Worm (Caenorhabditis elegans): ENCODE data around the gene F53C11.5.

Gene F53C11.5

ce11 chrV:13789362-13789761 is 2.0 kb downstream of the F53C11.5 start (continued):
- no peak for TF ChIP-seq ets-4 (GFP tag; optimal IDR thresholded peaks at IDR 0.05)
- no peak for TF ChIP-seq bed-1 (GFP tag; IDR thresholded peaks at IDR 0.05)
- no peak for TF ChIP-seq B0019.2 (GFP tag; conservative IDR thresholded peaks at IDR 0.05)
- TF ChIP-seq F39B2.1 (GFP tag; IDR thresholded peaks at IDR 0.05): no peak
- TF ChIP-seq mcd-1 (GFP tag; IDR thresholded peaks at IDR 0.05): peak; percentile 79
- TF ChIP-seq C17E4.6 (GFP tag; IDR thresholded peaks at IDR 0.05): no peak
- peak; percentile 51 for TF ChIP-seq lin-54 (GFP tag; optimal IDR thresholded peaks at IDR 0.05)
- no peak for TF ChIP-seq ztf-26 (tag; optimal IDR thresholded peaks at IDR 0.05)
- no peak for TF ChIP-seq madf-3 (GFP tag; IDR thresholded peaks at IDR 0.05)
- peak; percentile 79 for TF ChIP-seq dox-1 (GFP tag; IDR thresholded peaks at IDR 0.05)
- TF ChIP-seq Y53G8AR.9 (GFP tag; conservative IDR thresholded peaks at IDR 0.05): no peak
- TF ChIP-seq ztf-6 (GFP tag; IDR thresholded peaks at IDR 0.05): no peak
- TF ChIP-seq zim-3 (tag; optimal IDR thresholded peaks at IDR 0.05): no peak
- TF ChIP-seq lir-1 (GFP tag; conservative IDR thresholded peaks at IDR 0.05): no peak
- no peak for TF ChIP-seq hlh-12 (tag; optimal IDR thresholded peaks at IDR 0.05)
- TF ChIP-seq lin-35 (GFP tag; optimal IDR thresholded peaks at IDR 0.05): peak in 1 of 3 experiments; percentile 56
- no peak for TF ChIP-seq B0261.1 (tag; optimal IDR thresholded peaks at IDR 0.05)
- TF ChIP-seq sdz-38 (tag; optimal IDR thresholded peaks at IDR 0.05): no peak
- TF ChIP-seq lag-1 (GFP tag; IDR thresholded peaks at IDR 0.05): no peak
- peak; percentile 39; the same call in 1 of the 2 replicates for TF ChIP-seq B0336.3 (GFP tag; IDR thresholded peaks at IDR 0.05)
- no peak for TF ChIP-seq egl-18 (GFP tag; IDR thresholded peaks at IDR 0.05)
- TF ChIP-seq nhr-27 (tag; optimal IDR thresholded peaks at IDR 0.05): no peak
- no peak for TF ChIP-seq dpff-1 (tag; optimal IDR thresholded peaks at IDR 0.05)
- no peak for TF ChIP-seq akir-1 (GFP tag; optimal IDR thresholded peaks at IDR 0.05)
- TF ChIP-seq rpc-1 (optimal IDR thresholded peaks at IDR 0.05): no peak
- no peak for TF ChIP-seq rpc-1 (tag; optimal IDR thresholded peaks at IDR 0.05)
- no peak for TF ChIP-seq nfya-2 (GFP tag; IDR thresholded peaks at IDR 0.05)
- TF ChIP-seq ceh-58 (GFP tag; IDR thresholded peaks at IDR 0.05): no peak
- TF ChIP-seq repo-1 (tag; optimal IDR thresholded peaks at IDR 0.05): no peak
- no peak for TF ChIP-seq efl-1 (GFP tag; optimal IDR thresholded peaks at IDR 0.05)
- no peak for TF ChIP-seq cebp-2 (GFP tag; IDR thresholded peaks at IDR 0.05)
- no peak for TF ChIP-seq nhr-120 (GFP tag; IDR thresholded peaks at IDR 0.05)
- TF ChIP-seq nhr-90 (tag; optimal IDR thresholded peaks at IDR 0.05): peak; percentile 23
- TF ChIP-seq pha-4 (tag; optimal IDR thresholded peaks at IDR 0.05): no peak
- peak; percentile 22 for TF ChIP-seq tbp1 (GFP tag; optimal IDR thresholded peaks at IDR 0.05)
- TF ChIP-seq ccch-3 (GFP tag; optimal IDR thresholded peaks at IDR 0.05): no peak
- TF ChIP-seq ZK185.1 (tag; optimal IDR thresholded peaks at IDR 0.05; ENCODE audit: poor library complexity, severe bottlenecking): peak; percentile 7
- peak; percentile 24; the same call in 1 of the 2 replicates for TF ChIP-seq rcor-1 (GFP tag; IDR thresholded peaks at IDR 0.05)
- TF ChIP-seq somi-1 (GFP tag; optimal IDR thresholded peaks at IDR 0.05): peak; percentile 20
- no peak for TF ChIP-seq F49E8.2 (tag; optimal IDR thresholded peaks at IDR 0.05; ENCODE audit: insufficient read depth)
- peak in 1 of 2 experiments; percentile 41 for TF ChIP-seq let-607 (tag; optimal IDR thresholded peaks at IDR 0.05)
- TF ChIP-seq snpc-1.3 (tag; optimal IDR thresholded peaks at IDR 0.05; ENCODE audit: insufficient read depth): no peak
- no peak for TF ChIP-seq xnd-1 (tag; optimal IDR thresholded peaks at IDR 0.05)
- TF ChIP-seq Y53F4B.3 (GFP tag; IDR thresholded peaks at IDR 0.05): no peak
- no peak for TF ChIP-seq C06A6.2 (GFP tag; conservative IDR thresholded peaks at IDR 0.05)

Data from whole organism, young adult.